Worm (Caenorhabditis elegans) whole organism, late embryonic: ENCODE data around the gene str-246.

Source experiments
- C08G9.2 ChIP-seq: sonication (generic microtip); optimal IDR thresholded peaks from 2 replicates; lab custom pipeline; 2016; ENCODE audit warnings: mild to moderate bottlenecking, missing genetic modification characterization, moderate library complexity, missing compliant biosample characterization
- T23F11.4 ChIP-seq: fragments of 200-800 bp; sonication (Bioruptor generic); optimal IDR thresholded peaks from 2 replicates; lab custom pipeline; 2018; ENCODE audit warnings: mild to moderate bottlenecking, missing genetic modification characterization, missing compliant biosample characterization
- ceh-18 ChIP-seq: sonication (generic microtip); optimal IDR thresholded peaks from 2 replicates; lab custom pipeline; 2016; ENCODE audit warnings: missing genetic modification characterization, missing compliant biosample characterization
- ets-4 ChIP-seq: sonication (generic microtip); optimal IDR thresholded peaks from 2 replicates; lab custom pipeline; 2016; ENCODE audit warnings: missing genetic modification characterization, missing compliant biosample characterization
- gmeb-2 ChIP-seq: sonication (generic microtip); optimal IDR thresholded peaks from 2 replicates; lab custom pipeline; 2016; ENCODE audit warnings: missing genetic modification characterization, inconsistent platforms, missing compliant biosample characterization
- hlh-6 ChIP-seq: sonication (generic microtip); optimal IDR thresholded peaks from 2 replicates; lab custom pipeline; 2016; ENCODE audit warnings: missing genotype, missing genetic modification characterization, missing compliant biosample characterization
- nfya-1 ChIP-seq: sonication (generic microtip); optimal IDR thresholded peaks from 2 replicates; lab custom pipeline; 2017; ENCODE audit warnings: missing genetic modification characterization, mild to moderate bottlenecking, missing compliant biosample characterization, antibody characterized with exemption, moderate library complexity
- pat-9 ChIP-seq: fragments of 200-800 bp; sonication (Bioruptor generic); optimal IDR thresholded peaks from 2 replicates; lab custom pipeline; 2018; ENCODE audit warnings: mild to moderate bottlenecking, missing genetic modification characterization, moderate library complexity, missing compliant biosample characterization
- pqm-1 ChIP-seq: sonication (generic microtip); optimal IDR thresholded peaks from 2 replicates; lab custom pipeline; 2016; ENCODE audit warnings: missing genetic modification characterization, missing compliant biosample characterization
- ref-2 ChIP-seq: sonication (generic microtip); optimal IDR thresholded peaks from 2 replicates; lab custom pipeline; 2016; ENCODE audit warnings: missing genetic modification characterization, missing compliant biosample characterization

ce11 chrIII:11064576-11064975, 12.9 kb upstream of the str-246 start:
- TF ChIP-seq C08G9.2 (no peak), ets-4 (tag; lab: Kevin White, UChicago) (no peak), nfya-1 (tag; lab: Kevin White, UChicago) (no peak), hlh-6 (tag; lab: Kevin White, UChicago) (no peak), ceh-18 (no peak), pqm-1 (no peak), gmeb-2 (no peak), T23F11.4 (GFP tag; lab: Kevin White, UChicago) (no peak), pat-9 (tag; lab: Kevin White, UChicago) (no peak), ref-2 (no peak)
